Worm (Caenorhabditis elegans) whole organism, L3 larva: ENCODE results near the gene C07D8.6.

Source experiments
- aly-2 ChIP-seq: fragments of 150-350 bp; optimal IDR thresholded peaks from 2 replicates; lab custom pipeline; 2014; ENCODE audit warnings: missing biosample characterization, missing genetic modification characterization
- ama-1 ChIP-seq: fragments of 150-350 bp; optimal IDR thresholded peaks from 2 replicates; lab custom pipeline; 2018
- ceh-9 ChIP-seq: sonication (generic microtip); optimal IDR thresholded peaks from 2 replicates; lab custom pipeline; 2018; ENCODE audit warnings: missing biosample characterization, missing genetic modification characterization
- daf-12 ChIP-seq: fragments of 150-350 bp; optimal IDR thresholded peaks from 2 replicates; lab custom pipeline; 2014; ENCODE audit warnings: missing biosample characterization, missing genetic modification reagents, missing genetic modification characterization
- elt-1 ChIP-seq: fragments of 150-350 bp; optimal IDR thresholded peaks from 2 replicates; lab custom pipeline; 2014; ENCODE audit warnings: missing biosample characterization, missing genetic modification characterization
- elt-2 ChIP-seq: sonication (generic microtip); optimal IDR thresholded peaks from 2 replicates; lab custom pipeline; 2016; ENCODE audit warnings: missing genetic modification reagents, mild to moderate bottlenecking, missing genetic modification characterization, missing compliant biosample characterization
- elt-3 ChIP-seq, 3 experiments: fragments of 150-350 bp in 1 of 3; sonication (generic microtip) in 2 of 3; optimal IDR thresholded peaks; 2 replicates in 2 of 3; 4 replicates in 1 of 3; lab custom pipeline; 2014 to 2017; ENCODE audit warnings: missing biosample characterization in 3 of 3, missing genetic modification characterization in 3 of 3
- eor-1 ChIP-seq, 2 experiments: fragments of 150-350 bp; optimal IDR thresholded peaks; 2 replicates each; lab custom pipeline; 2014 to 2018; ENCODE audit warnings: missing biosample characterization in 2 of 2, missing genetic modification characterization in 2 of 2
- fkh-10 ChIP-seq: sonication (generic microtip); optimal IDR thresholded peaks from 2 replicates; lab custom pipeline; 2017; ENCODE audit warnings: missing biosample characterization, missing genetic modification reagents, missing genetic modification characterization
- fos-1 ChIP-seq: fragments of 150-350 bp; optimal IDR thresholded peaks from 2 replicates; lab custom pipeline; 2014; ENCODE audit warnings: missing biosample characterization, missing genetic modification characterization
- hmg-11 ChIP-seq: sonication (generic microtip); optimal IDR thresholded peaks from 2 replicates; lab custom pipeline; 2016; ENCODE audit warnings: missing genetic modification characterization, missing compliant biosample characterization
- jun-1 ChIP-seq: fragments of 150-350 bp; optimal IDR thresholded peaks from 2 replicates; lab custom pipeline; 2014; ENCODE audit warnings: missing biosample characterization, missing genetic modification reagents, missing genetic modification characterization
- lin-15B ChIP-seq: fragments of 150-350 bp; optimal IDR thresholded peaks from 2 replicates; lab custom pipeline; 2014; ENCODE audit warnings: missing biosample characterization, missing genetic modification characterization
- lin-39 ChIP-seq: fragments of 150-350 bp; optimal IDR thresholded peaks from 2 replicates; lab custom pipeline; 2018; ENCODE audit warnings: missing biosample characterization, missing genetic modification reagents, missing genetic modification characterization
- lsy-12 ChIP-seq: sonication (generic microtip); optimal IDR thresholded peaks from 2 replicates; lab custom pipeline; 2016; ENCODE audit warnings: mild to moderate bottlenecking, missing genetic modification characterization, missing compliant biosample characterization
- nfya-1 ChIP-seq: sonication (generic microtip); optimal IDR thresholded peaks from 2 replicates; lab custom pipeline; 2017; ENCODE audit warnings: missing genetic modification characterization, mild to moderate bottlenecking, missing compliant biosample characterization, antibody characterized with exemption, moderate library complexity; ENCODE audit not compliant: insufficient read depth
- nhr-11 ChIP-seq: fragments of 150-350 bp; optimal IDR thresholded peaks from 2 replicates; lab custom pipeline; 2014; ENCODE audit warnings: missing biosample characterization, missing genetic modification characterization
- nhr-12 ChIP-seq: fragments of 150-350 bp; optimal IDR thresholded peaks from 2 replicates; lab custom pipeline; 2014; ENCODE audit warnings: missing biosample characterization, missing genetic modification characterization
- nhr-23 ChIP-seq: fragments of 150-350 bp; optimal IDR thresholded peaks from 2 replicates; lab custom pipeline; 2014; ENCODE audit warnings: missing biosample characterization, missing genetic modification reagents, missing genetic modification characterization
- nhr-25 ChIP-seq: sonication (generic microtip); optimal IDR thresholded peaks from 2 replicates; lab custom pipeline; 2017; ENCODE audit warnings: missing biosample characterization, missing genetic modification characterization
- nhr-28 ChIP-seq: fragments of 150-350 bp; optimal IDR thresholded peaks from 2 replicates; lab custom pipeline; 2014; ENCODE audit warnings: missing biosample characterization, missing genetic modification characterization
- nhr-67 ChIP-seq: fragments of 150-350 bp; optimal IDR thresholded peaks from 2 replicates; lab custom pipeline; 2014; ENCODE audit warnings: missing biosample characterization, missing genetic modification characterization
- nhr-76 ChIP-seq: fragments of 150-350 bp; sonication (generic microtip); optimal IDR thresholded peaks from 5 replicates; lab custom pipeline; 2014; ENCODE audit warnings: missing biosample characterization, missing genetic modification characterization
- nhr-77 ChIP-seq: fragments of 150-350 bp; optimal IDR thresholded peaks from 2 replicates; lab custom pipeline; 2014; ENCODE audit warnings: missing biosample characterization, missing genetic modification characterization
- pha-4 ChIP-seq: fragments of 150-350 bp; optimal IDR thresholded peaks from 2 replicates; lab custom pipeline; 2014; ENCODE audit warnings: missing biosample characterization, missing genetic modification reagents, missing genetic modification characterization
- pqm-1 ChIP-seq: fragments of 150-350 bp; optimal IDR thresholded peaks from 2 replicates; lab custom pipeline; 2017; ENCODE audit warnings: missing biosample characterization, missing genetic modification characterization, inconsistent platforms
- sea-2 ChIP-seq: fragments of 150-350 bp; sonication (generic microtip); optimal IDR thresholded peaks from 4 replicates; lab custom pipeline; 2014; ENCODE audit warnings: missing biosample characterization, missing genetic modification reagents, missing genetic modification characterization
- skn-1 ChIP-seq: fragments of 150-350 bp; optimal IDR thresholded peaks from 2 replicates; lab custom pipeline; 2014; ENCODE audit warnings: missing biosample characterization, missing genetic modification characterization
- snpc-4 ChIP-seq: fragments of 150-350 bp; optimal IDR thresholded peaks from 2 replicates; lab custom pipeline; 2014; ENCODE audit warnings: missing biosample characterization, missing genetic modification characterization
- unc-39 ChIP-seq: sonication (generic microtip); optimal IDR thresholded peaks from 4 replicates; lab custom pipeline; 2017; ENCODE audit warnings: missing biosample characterization, missing genetic modification characterization
- unc-62 ChIP-seq: fragments of 150-350 bp; sonication (generic microtip); optimal IDR thresholded peaks from 4 replicates; lab custom pipeline; 2014; ENCODE audit warnings: missing biosample characterization, missing genetic modification reagents, missing genetic modification characterization

Gene C07D8.6

DNA sequence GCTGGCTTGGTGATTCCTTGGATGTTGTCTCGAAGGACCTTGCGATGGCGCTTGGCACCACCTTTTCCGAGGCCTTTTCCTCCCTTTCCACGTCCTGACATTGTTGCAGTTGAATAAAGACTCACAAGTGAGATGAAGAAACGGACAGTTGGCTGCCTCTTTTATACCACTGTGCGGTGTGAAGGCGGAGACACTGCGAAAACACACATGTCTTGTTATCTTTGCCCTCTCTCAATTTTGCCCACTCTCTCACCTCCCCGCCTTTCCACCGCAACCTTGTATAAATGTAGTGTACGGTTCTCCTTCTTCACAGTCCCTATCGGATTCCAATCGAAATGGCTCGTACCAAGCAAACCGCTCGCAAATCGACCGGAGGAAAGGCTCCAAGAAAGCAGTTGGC is 31.5 kb upstream of the C07D8.6 start, which contains the start of the genes his-38 and his-40:
his-38 (minus strand) TSS at position 101 of the 400 bp plus-strand sequence.
his-40 (plus strand) TSS at position 336 of the 400 bp plus-strand sequence.
- TF ChIP-seq fos-1 (no peak), nfya-1 (tag; lab: Kevin White, UChicago) (no peak), elt-1 (tag; lab: Kevin White, UChicago) (no peak), nhr-25 (tag; lab: Kevin White, UChicago) (no peak), aly-2 (tag; lab: Kevin White, UChicago) (no peak), nhr-28 (tag; lab: Kevin White, UChicago) (no peak), skn-1 (no peak), pqm-1 (tag; lab: Kevin White, UChicago) (no peak), pha-4 (tag; lab: Kevin White, UChicago) (no peak), nhr-11 (tag; lab: Kevin White, UChicago) (no peak), lin-15B (tag; lab: Kevin White, UChicago) (no peak), nhr-76 (no peak), nhr-67 (no peak), nhr-23 (tag; lab: Kevin White, UChicago) (no peak), ama-1 (lab: Kevin White, UChicago) (no peak), elt-3 (tag; optimal IDR thresholded peaks at IDR 0.05; lab: Kevin White, UChicago) (no peak), lin-39 (tag; lab: Kevin White, UChicago) (no peak), eor-1 (tag; optimal IDR thresholded peaks at IDR 0.05; lab: Kevin White, UChicago) (no peak), elt-2 (tag; lab: Kevin White, UChicago) (no peak)

DNA sequence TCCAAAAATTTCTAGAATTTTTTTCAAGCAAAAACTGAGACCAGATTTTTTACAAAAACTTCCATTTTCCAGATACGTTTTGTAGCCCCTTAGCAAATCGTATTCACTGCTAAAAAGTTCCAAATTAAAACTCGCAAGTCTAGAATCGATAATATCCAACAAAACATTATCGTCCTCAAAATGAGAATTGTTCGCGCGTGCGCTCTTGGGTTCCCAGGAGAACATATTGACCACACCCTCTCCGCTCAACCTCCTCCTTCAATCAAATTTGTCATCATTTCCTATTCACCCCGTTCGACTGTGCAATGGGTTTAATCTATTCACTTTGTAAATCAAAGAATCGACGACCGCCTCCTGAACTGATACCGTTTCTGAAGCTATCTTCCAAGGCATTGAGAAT is 29.4 kb upstream of the C07D8.6 start:
- no peak for TF ChIP-seq jun-1 (tag; lab: Kevin White, UChicago)
- TF ChIP-seq ama-1 (lab: Kevin White, UChicago) = no peak
- no peak for TF ChIP-seq nhr-67
- TF ChIP-seq, all 47 proteins: peak for 0

DNA sequence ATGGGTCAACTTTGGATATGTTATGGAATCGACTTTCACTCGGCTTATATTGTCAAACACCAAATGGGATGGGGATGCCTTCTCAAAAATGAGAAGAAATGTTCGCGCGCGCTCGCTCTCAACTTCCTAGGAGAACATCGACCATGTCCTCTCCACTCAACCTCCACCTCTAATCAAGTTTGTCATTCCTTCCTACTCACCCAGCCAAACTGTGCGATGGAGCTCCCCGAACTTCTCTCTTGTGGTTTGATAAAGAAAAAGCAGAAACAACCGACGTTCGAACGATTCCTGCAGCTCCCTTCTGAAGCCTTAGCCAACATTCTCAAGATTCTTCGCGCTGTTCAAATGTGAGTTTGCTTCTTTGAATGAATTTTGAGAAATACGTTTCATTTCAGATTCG is 28.1 kb upstream of the C07D8.6 start:
- TF ChIP-seq nfya-1 (tag; lab: Kevin White, UChicago) (no peak), unc-62 (GFP tag; lab: Kevin White, UChicago) (no peak), elt-3 (tag; optimal IDR thresholded peaks at IDR 0.05; lab: Kevin White, UChicago) (no peak), skn-1 (no peak), nhr-11 (tag; lab: Kevin White, UChicago) (no peak), snpc-4 (tag; lab: Kevin White, UChicago) (no peak), elt-1 (tag; lab: Kevin White, UChicago) (no peak), lin-39 (tag; lab: Kevin White, UChicago) (no peak), daf-12 (tag; lab: Kevin White, UChicago) (no peak), nhr-77 (tag; lab: Kevin White, UChicago) (no peak), pha-4 (tag; lab: Kevin White, UChicago) (no peak), nhr-25 (tag; lab: Kevin White, UChicago) (no peak), nhr-28 (tag; lab: Kevin White, UChicago) (no peak), fkh-10 (GFP tag; lab: Kevin White, UChicago) (no peak), lsy-12 (no peak), unc-39 (no peak), lin-15B (tag; lab: Kevin White, UChicago) (no peak), nhr-12 (tag; lab: Kevin White, UChicago) (no peak)

DNA sequence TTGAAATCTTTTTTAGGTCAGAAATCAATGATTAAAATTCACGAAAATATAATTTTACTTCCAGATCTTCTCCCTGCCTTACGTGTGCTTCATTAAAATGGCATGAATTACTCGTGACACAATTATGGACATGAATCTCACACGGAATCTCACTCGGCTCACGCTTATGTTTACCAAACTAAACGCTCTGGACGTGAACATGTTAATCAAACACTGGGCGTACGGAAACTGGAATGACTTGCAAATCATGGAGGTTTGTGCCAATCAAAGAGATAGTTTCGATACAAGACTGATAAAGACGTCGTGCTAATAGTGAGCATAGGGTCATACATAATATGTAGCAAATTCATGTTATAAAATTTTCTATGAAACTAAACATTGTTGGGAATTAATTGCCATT is 26.7 kb upstream of the C07D8.6 start:
- no peak for TF ChIP-seq jun-1 (tag; lab: Kevin White, UChicago)
- TF ChIP-seq elt-2 (tag; lab: Kevin White, UChicago) = peak; percentile 54
- no peak for TF ChIP-seq sea-2 (GFP tag; lab: Kevin White, UChicago)
- no peak for TF ChIP-seq hmg-11 (tag; lab: Kevin White, UChicago)
- TF ChIP-seq pqm-1 (tag; lab: Kevin White, UChicago) = peak; percentile 4

DNA sequence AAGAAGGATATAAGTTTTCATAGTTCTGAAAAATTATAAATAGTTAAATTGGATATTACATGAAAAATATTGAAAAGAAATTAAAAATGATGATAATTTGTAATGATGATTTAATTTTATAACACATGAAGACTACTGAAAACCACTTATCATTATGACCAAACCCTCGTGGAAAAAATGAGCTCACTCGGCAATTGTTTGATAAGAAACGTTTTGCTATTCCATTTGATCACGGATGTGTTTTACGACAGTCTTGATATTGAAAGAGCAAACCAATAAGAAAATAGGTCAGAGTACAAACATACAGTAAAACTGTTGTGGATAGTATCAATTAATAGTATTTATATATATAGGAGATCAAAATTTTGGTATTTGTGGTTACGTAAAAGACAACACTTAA is 26.0 kb upstream of the C07D8.6 start, which contains the start of gene spp-3:
spp-3 (minus strand) TSS at position 25 of the 400 bp plus-strand sequence.
- TF ChIP-seq elt-2 (tag; lab: Kevin White, UChicago) (peak; percentile 96), ceh-9 (tag; lab: Kevin White, UChicago) (no peak), nfya-1 (tag; lab: Kevin White, UChicago) (peak; percentile 48), skn-1 (peak; percentile 88), jun-1 (tag; lab: Kevin White, UChicago) (peak; percentile 57), nhr-23 (tag; lab: Kevin White, UChicago) (no peak), pqm-1 (tag; lab: Kevin White, UChicago) (peak; percentile 93), nhr-11 (tag; lab: Kevin White, UChicago) (no peak), pha-4 (tag; lab: Kevin White, UChicago) (peak; percentile 38)
